Worm (Caenorhabditis elegans) whole organism, young adult: Measurements from ENCODE around the gene mcm-3AP.

ENCODE experiments used
- B0035.1 ChIP-seq: sonication (generic microtip); optimal IDR thresholded peaks from 2 replicates; lab custom pipeline; 2016; ENCODE audit warnings: missing genetic modification characterization, mild to moderate bottlenecking, missing compliant biosample characterization, missing genotype, missing genetic modification reagents
- F22D6.2 ChIP-seq: sonication (generic microtip); optimal IDR thresholded peaks from 2 replicates; lab custom pipeline; 2016; ENCODE audit warnings: mild to moderate bottlenecking, missing genetic modification characterization, missing compliant biosample characterization
- F23B12.7 ChIP-seq: sonication (generic microtip); optimal IDR thresholded peaks from 2 replicates; lab custom pipeline; 2017; ENCODE audit warnings: missing genetic modification characterization, mild to moderate bottlenecking, missing compliant biosample characterization, antibody characterized with exemption, moderate library complexity; ENCODE audit not compliant: insufficient read depth
- F57C9.4 ChIP-seq: sonication (generic microtip); optimal IDR thresholded peaks from 2 replicates; lab custom pipeline; 2017; ENCODE audit warnings: mild to moderate bottlenecking, missing genetic modification characterization, missing compliant biosample characterization
- K12H6.12 ChIP-seq: fragments of 200-800 bp; sonication (Bioruptor generic); optimal IDR thresholded peaks from 2 replicates; lab custom pipeline; 2018; ENCODE audit warnings: mild to moderate bottlenecking, missing genetic modification characterization, missing compliant biosample characterization
- Y53F4B.3 ChIP-seq: fragments of 200-800 bp; sonication (Bioruptor generic); IDR thresholded peaks from 2 replicates; pipeline ENCODE4 v1.3.6; 2022; ENCODE audit warnings: missing genetic modification reagents, missing genetic modification characterization, missing compliant biosample characterization
- Y56A3A.18 ChIP-seq: fragments of 200-800 bp; sonication (Bioruptor generic); IDR thresholded peaks from 2 replicates; pipeline ENCODE4 v1.3.6; 2022; ENCODE audit warnings: missing genetic modification reagents, missing genetic modification characterization, missing compliant biosample characterization
- ZK185.1 ChIP-seq: sonication (generic microtip); optimal IDR thresholded peaks from 2 replicates; lab custom pipeline; 2016; ENCODE audit warnings: mild to moderate bottlenecking, missing genetic modification characterization, missing compliant biosample characterization; ENCODE audit not compliant: poor library complexity, severe bottlenecking
- aptf-2 ChIP-seq: fragments of 200-800 bp; sonication (Bioruptor generic); conservative IDR thresholded peaks from 2 replicates; pipeline ENCODE4 v1.3.6; 2022; ENCODE audit warnings: missing genetic modification reagents, missing genetic modification characterization, missing compliant biosample characterization
- aptf-3 ChIP-seq: fragments of 200-800 bp; sonication (Bioruptor generic); IDR thresholded peaks from 2 replicates; pipeline ENCODE4 v1.3.6; 2022; ENCODE audit warnings: missing genetic modification characterization, missing compliant biosample characterization
- attf-3 ChIP-seq: fragments of 200-800 bp; sonication (Bioruptor generic); conservative IDR thresholded peaks from 2 replicates; pipeline ENCODE4 v1.3.6; 2022; ENCODE audit warnings: missing genetic modification reagents, missing genetic modification characterization, missing compliant biosample characterization
- attf-6 ChIP-seq: fragments of 200-800 bp; sonication (Bioruptor generic); IDR thresholded peaks from 2 replicates; pipeline ENCODE4 v1.3.6; 2022; ENCODE audit warnings: missing genetic modification reagents, missing genetic modification characterization, missing compliant biosample characterization
- bed-1 ChIP-seq: fragments of 200-800 bp; sonication (Bioruptor generic); IDR thresholded peaks from 2 replicates; pipeline ENCODE4 v1.3.6; 2022; ENCODE audit warnings: missing genetic modification reagents, missing genetic modification characterization, missing compliant biosample characterization
- bed-2 ChIP-seq: fragments of 200-800 bp; sonication (Bioruptor generic); IDR thresholded peaks from 2 replicates; pipeline ENCODE4 v1.3.6; 2022; ENCODE audit warnings: missing genetic modification reagents, missing genetic modification characterization, missing compliant biosample characterization
- ceh-40 ChIP-seq: fragments of 200-800 bp; sonication (Bioruptor generic); IDR thresholded peaks from 2 replicates; pipeline ENCODE4 v1.3.6; 2022; ENCODE audit warnings: missing genetic modification characterization, missing compliant biosample characterization
- ceh-58 ChIP-seq: fragments of 200-800 bp; sonication (Bioruptor generic); IDR thresholded peaks from 2 replicates; pipeline ENCODE4 v1.3.6; 2022; ENCODE audit warnings: missing genetic modification characterization, missing compliant biosample characterization
- ceh-91 ChIP-seq: fragments of 200-800 bp; sonication (Bioruptor generic); IDR thresholded peaks from 2 replicates; pipeline ENCODE4 v1.3.6; 2022; ENCODE audit warnings: missing genetic modification reagents, missing genetic modification characterization, missing compliant biosample characterization
- chd-7 ChIP-seq: sonication (generic microtip); optimal IDR thresholded peaks from 2 replicates; lab custom pipeline; 2016; ENCODE audit warnings: mild to moderate bottlenecking, missing genetic modification characterization, moderate library complexity, missing compliant biosample characterization
- dox-1 ChIP-seq: fragments of 200-800 bp; sonication (Bioruptor generic); IDR thresholded peaks from 2 replicates; pipeline ENCODE4 v1.3.6; 2022; ENCODE audit warnings: missing genetic modification reagents, missing genetic modification characterization, missing compliant biosample characterization
- egl-44 ChIP-seq: fragments of 200-800 bp; sonication (Bioruptor generic); IDR thresholded peaks from 2 replicates; pipeline ENCODE4 v1.3.6; 2022; ENCODE audit warnings: missing genetic modification reagents, missing genetic modification characterization, missing compliant biosample characterization
- gei-17 ChIP-seq: fragments of 200-800 bp; sonication (Bioruptor generic); optimal IDR thresholded peaks from 2 replicates; lab custom pipeline; 2018; ENCODE audit warnings: mild to moderate bottlenecking, missing genetic modification characterization, missing compliant biosample characterization
- hlh-26 ChIP-seq: fragments of 200-800 bp; sonication (Bioruptor generic); conservative IDR thresholded peaks from 2 replicates; pipeline ENCODE4 v1.3.6; 2022; ENCODE audit warnings: missing genetic modification reagents, missing genetic modification characterization, missing compliant biosample characterization
- hmg-1.2 ChIP-seq: fragments of 200-800 bp; sonication (Bioruptor generic); IDR thresholded peaks from 2 replicates; pipeline ENCODE4 v1.3.6; 2022; ENCODE audit warnings: missing genetic modification reagents, missing genetic modification characterization, missing compliant biosample characterization
- hsf-1 ChIP-seq: fragments of 200-800 bp; sonication (Bioruptor generic); IDR thresholded peaks from 2 replicates; pipeline ENCODE4 v1.3.6; 2022; ENCODE audit warnings: missing genetic modification reagents, missing genetic modification characterization, missing compliant biosample characterization
- lag-1 ChIP-seq: fragments of 200-800 bp; sonication (Bioruptor generic); IDR thresholded peaks from 2 replicates; pipeline ENCODE4 v1.3.6; 2022; ENCODE audit warnings: missing genetic modification reagents, missing genetic modification characterization, missing compliant biosample characterization
- let-526 ChIP-seq: fragments of 200-800 bp; sonication (Bioruptor generic); IDR thresholded peaks from 2 replicates; pipeline ENCODE4 v1.3.6; 2022; ENCODE audit warnings: missing genetic modification reagents, missing genetic modification characterization, missing compliant biosample characterization
- lin-26 ChIP-seq: fragments of 200-800 bp; sonication (Bioruptor generic); IDR thresholded peaks from 2 replicates; pipeline ENCODE4 v1.3.6; 2022; ENCODE audit warnings: missing genetic modification reagents, missing genetic modification characterization, missing compliant biosample characterization
- lin-40 ChIP-seq: sonication (generic microtip); optimal IDR thresholded peaks from 2 replicates; lab custom pipeline; 2016; ENCODE audit warnings: missing genetic modification characterization, mild to moderate bottlenecking, missing compliant biosample characterization, missing genotype, missing genetic modification reagents
- lir-1 ChIP-seq: fragments of 200-800 bp; sonication (Bioruptor generic); conservative IDR thresholded peaks from 2 replicates; pipeline ENCODE4 v1.3.6; 2022; ENCODE audit warnings: missing genetic modification reagents, missing genetic modification characterization, missing compliant biosample characterization
- lsl-1 ChIP-seq: fragments of 200-800 bp; sonication (Bioruptor generic); optimal IDR thresholded peaks from 2 replicates; lab custom pipeline; 2018; ENCODE audit warnings: mild to moderate bottlenecking, missing genetic modification characterization, moderate library complexity, missing compliant biosample characterization
- madf-6 ChIP-seq: fragments of 200-800 bp; sonication (Bioruptor generic); IDR thresholded peaks from 2 replicates; pipeline ENCODE4 v1.3.6; 2022; ENCODE audit warnings: missing genetic modification reagents, missing genetic modification characterization, missing compliant biosample characterization
- mxl-1 ChIP-seq: sonication (generic microtip); optimal IDR thresholded peaks from 2 replicates; lab custom pipeline; 2016; ENCODE audit warnings: missing genetic modification characterization, missing compliant biosample characterization
- nfya-1 ChIP-seq: sonication (generic microtip); optimal IDR thresholded peaks from 2 replicates; lab custom pipeline; 2017; ENCODE audit warnings: antibody characterized with exemption, missing compliant biosample characterization, missing genetic modification characterization, borderline replicate concordance; ENCODE audit not compliant: insufficient read depth
- nhr-80 ChIP-seq: sonication (generic microtip); optimal IDR thresholded peaks from 2 replicates; lab custom pipeline; 2016; ENCODE audit warnings: missing genetic modification characterization, missing compliant biosample characterization
- pha-4 ChIP-seq: fragments of 150-350 bp; sonication (generic microtip); optimal IDR thresholded peaks from 2 replicates; lab custom pipeline; 2014; ENCODE audit warnings: missing biosample characterization, missing genetic modification reagents, missing genetic modification characterization
- rec-8 ChIP-seq, 2 experiments: sonication (generic microtip); optimal IDR thresholded peaks; 2 replicates each; lab custom pipeline; 2016; ENCODE audit warnings: mild to moderate bottlenecking in 2 of 2, missing genetic modification characterization in 2 of 2, missing genetic modification reagents in 2 of 2, missing genotype in 2 of 2, missing biosample characterization in 1 of 2, missing compliant biosample characterization in 1 of 2, moderate library complexity in 1 of 2
- sdz-38 ChIP-seq: sonication (generic microtip); optimal IDR thresholded peaks from 2 replicates; lab custom pipeline; 2016; ENCODE audit warnings: missing genotype, missing genetic modification characterization, missing compliant biosample characterization
- sea-2 ChIP-seq: fragments of 200-800 bp; sonication (Bioruptor generic); IDR thresholded peaks from 2 replicates; pipeline ENCODE4 v1.3.6; 2022; ENCODE audit warnings: missing genetic modification characterization, missing compliant biosample characterization
- snpc-1.1 ChIP-seq: sonication (generic microtip); optimal IDR thresholded peaks from 2 replicates; lab custom pipeline; 2017; ENCODE audit warnings: missing genetic modification characterization, mild to moderate bottlenecking, missing compliant biosample characterization, antibody characterized with exemption, moderate library complexity, missing genotype, missing genetic modification reagents; ENCODE audit not compliant: insufficient read depth
- somi-1 ChIP-seq: fragments of 200-800 bp; sonication (Bioruptor generic); optimal IDR thresholded peaks from 2 replicates; lab custom pipeline; 2018; ENCODE audit warnings: mild to moderate bottlenecking, missing genetic modification characterization, missing compliant biosample characterization
- sptf-2 ChIP-seq: fragments of 200-800 bp; sonication (Bioruptor generic); optimal IDR thresholded peaks from 2 replicates; lab custom pipeline; 2018; ENCODE audit warnings: mild to moderate bottlenecking, missing genetic modification characterization, missing compliant biosample characterization
- tbx-9 ChIP-seq: sonication (generic microtip); optimal IDR thresholded peaks from 2 replicates; lab custom pipeline; 2016; ENCODE audit warnings: borderline replicate concordance, missing genetic modification characterization, inconsistent platforms, missing compliant biosample characterization
- tlf-1 ChIP-seq: fragments of 200-800 bp; sonication (Bioruptor generic); optimal IDR thresholded peaks from 2 replicates; lab custom pipeline; 2018; ENCODE audit warnings: mild to moderate bottlenecking, missing genetic modification characterization, missing compliant biosample characterization
- zfh-2 ChIP-seq: fragments of 200-800 bp; sonication (Bioruptor generic); conservative IDR thresholded peaks from 2 replicates; pipeline ENCODE4 v1.3.6; 2022; ENCODE audit warnings: missing genetic modification reagents, missing genetic modification characterization, missing compliant biosample characterization
- zim-3 ChIP-seq: sonication (generic microtip); optimal IDR thresholded peaks from 2 replicates; lab custom pipeline; 2017; ENCODE audit warnings: mild to moderate bottlenecking, missing genetic modification characterization, moderate library complexity, missing compliant biosample characterization
- ztf-18 ChIP-seq: sonication (generic microtip); optimal IDR thresholded peaks from 2 replicates; lab custom pipeline; 2016; ENCODE audit warnings: missing genotype, mild to moderate bottlenecking, missing genetic modification characterization, missing compliant biosample characterization
- ztf-26 ChIP-seq: sonication (generic microtip); optimal IDR thresholded peaks from 2 replicates; lab custom pipeline; 2017; ENCODE audit warnings: missing genetic modification characterization, missing compliant biosample characterization
- ztf-6 ChIP-seq: fragments of 200-800 bp; sonication (Bioruptor generic); IDR thresholded peaks from 2 replicates; pipeline ENCODE4 v1.3.6; 2022; ENCODE audit warnings: missing genetic modification reagents, missing genetic modification characterization, missing compliant biosample characterization

mcm-3AP gene

DNA sequence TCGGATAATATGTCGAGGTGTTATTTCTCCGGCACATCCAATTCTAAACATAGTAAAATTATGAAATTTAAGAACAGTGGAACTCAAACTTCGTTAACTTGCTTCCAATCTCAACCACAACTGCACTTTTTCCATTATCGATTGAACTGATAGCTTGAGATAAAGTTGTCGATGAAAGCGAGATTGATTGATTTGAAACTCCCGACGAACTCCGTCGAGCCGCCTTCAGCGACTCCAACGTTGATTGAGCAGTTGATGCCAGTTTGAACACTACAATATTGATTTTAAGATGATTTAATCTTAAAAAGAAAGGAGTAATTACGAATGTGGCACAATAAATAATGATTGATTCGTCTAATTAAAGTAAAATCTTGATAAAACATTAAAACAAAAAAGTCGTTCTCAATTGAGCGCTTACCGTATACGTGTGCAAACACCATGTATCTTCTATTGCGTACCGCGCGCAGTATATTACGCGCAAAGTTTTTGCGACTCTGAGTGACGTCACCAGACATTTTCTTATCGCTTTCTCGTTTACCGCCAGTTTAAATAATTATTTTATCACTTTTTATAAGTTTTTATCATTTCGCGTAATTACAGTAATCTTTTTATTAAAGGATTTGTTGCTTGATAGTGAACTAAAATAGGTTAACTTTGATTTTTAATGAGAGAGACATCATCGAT is 46.1 kb upstream of the mcm-3AP start, which contains the start of gene arp-11 (continued):
- TF ChIP-seq chd-7 (tag; lab: Kevin White, UChicago) (no peak), pha-4 (no peak), Y56A3A.18 (GFP tag; lab: Robert Waterston, UW) (no peak), attf-3 (GFP tag; lab: Robert Waterston, UW) (no peak), aptf-2 (GFP tag; lab: Robert Waterston, UW) (no peak), sdz-38 (tag; lab: Kevin White, UChicago) (no peak), let-526 (GFP tag; lab: Robert Waterston, UW) (no peak), madf-6 (GFP tag; lab: Robert Waterston, UW) (peak; percentile 61; the same call in 1 of the 2 replicates), ZK185.1 (tag; lab: Kevin White, UChicago) (peak; percentile 56), nfya-1 (tag; lab: Kevin White, UChicago) (no peak), egl-44 (GFP tag; lab: Robert Waterston, UW) (no peak), dox-1 (peak; percentile 61), ztf-26 (tag; lab: Kevin White, UChicago) (no peak), attf-6 (GFP tag; lab: Robert Waterston, UW) (no peak), gei-17 (GFP tag; lab: Kevin White, UChicago) (no peak), lir-1 (GFP tag; lab: Robert Waterston, UW) (no peak), K12H6.12 (tag; lab: Kevin White, UChicago) (no peak), Y53F4B.3 (no peak), rec-8 (tag; optimal IDR thresholded peaks at IDR 0.05; lab: Kevin White, UChicago) (no peak), lin-40 (tag; lab: Kevin White, UChicago) (peak; percentile 60), snpc-1.1 (tag; lab: Kevin White, UChicago) (no peak), bed-1 (GFP tag; lab: Robert Waterston, UW) (no peak), somi-1 (GFP tag; lab: Kevin White, UChicago) (no peak), B0035.1 (tag; lab: Kevin White, UChicago) (no peak), bed-2 (GFP tag; lab: Robert Waterston, UW) (no peak), ceh-91 (GFP tag; lab: Robert Waterston, UW) (no peak), F22D6.2 (tag; lab: Kevin White, UChicago) (no peak), F57C9.4 (tag; lab: Kevin White, UChicago) (no peak), lsl-1 (GFP tag; lab: Kevin White, UChicago) (peak; percentile 65), hsf-1 (GFP tag; lab: Robert Waterston, UW) (no peak), nhr-80 (peak; percentile 23), sea-2 (no peak), hmg-1.2 (GFP tag; lab: Robert Waterston, UW) (peak; percentile 31; the same call in 1 of the 2 replicates), ceh-40 (no peak), tlf-1 (GFP tag; lab: Kevin White, UChicago) (peak; percentile 0), sptf-2 (GFP tag; lab: Kevin White, UChicago) (no peak), tbx-9 (no peak), ztf-18 (tag; lab: Kevin White, UChicago) (no peak), lin-26 (no peak), aptf-3 (GFP tag; lab: Robert Waterston, UW) (no peak), F23B12.7 (tag; lab: Kevin White, UChicago) (peak; percentile 55), hlh-26 (no peak), zfh-2 (GFP tag; lab: Robert Waterston, UW) (no peak), zim-3 (tag; lab: Kevin White, UChicago) (no peak), ztf-6 (GFP tag; lab: Robert Waterston, UW) (no peak), ceh-58 (no peak), lag-1 (no peak), mxl-1 (tag; lab: Kevin White, UChicago) (no peak)
